Fruit fly (Drosophila melanogaster): ENCODE results near the gene Acsx2.

The Acsx2 gene

dm6 chr3R:19785451-19785850, 6.9 kb downstream of the Acsx2 start:
- TF ChIP-seq Rel (GFP tag; optimal IDR thresholded peaks at IDR 0.05) (no peak), Rel (tag; optimal IDR thresholded peaks at IDR 0.05) (no peak), dl (GFP tag; optimal IDR thresholded peaks at IDR 0.05; ENCODE audit: insufficient read depth in 1 of 2, partially characterized antibody in 2 of 2) (no peak), Vsx2 (GFP tag; optimal IDR thresholded peaks at IDR 0.05; ENCODE audit: partially characterized antibody) (no peak), GATAd (GFP tag; optimal IDR thresholded peaks at IDR 0.05) (no peak), HLH106 (tag; optimal IDR thresholded peaks at IDR 0.05) (no peak), CG32264 (GFP tag; optimal IDR thresholded peaks at IDR 0.05) (no peak), jim (GFP tag; optimal IDR thresholded peaks at IDR 0.05) (no peak), Dif (GFP tag; optimal IDR thresholded peaks at IDR 0.05; ENCODE audit: partially characterized antibody) (no peak), lola (GFP tag; optimal IDR thresholded peaks at IDR 0.05) (no peak), Myc (optimal IDR thresholded peaks at IDR 0.05) (no peak)

- no peak for TF ChIP-seq sv (GFP tag; optimal IDR thresholded peaks at IDR 0.05)
- TF ChIP-seq lola (GFP tag; optimal IDR thresholded peaks at IDR 0.05), result no peak
- TF ChIP-seq jim (GFP tag; optimal IDR thresholded peaks at IDR 0.05), result no peak
- TF ChIP-seq usp (GFP tag; optimal IDR thresholded peaks at IDR 0.05), result no peak
- no peak for TF ChIP-seq fru (GFP tag; optimal IDR thresholded peaks at IDR 0.05)
- TF ChIP-seq brk (GFP tag; optimal IDR thresholded peaks at IDR 0.05), result no peak
- no peak for TF ChIP-seq Hr78 (GFP tag; optimal IDR thresholded peaks at IDR 0.05)
- no peak for TF ChIP-seq psq (GFP tag; optimal IDR thresholded peaks at IDR 0.05)
- no peak for TF ChIP-seq dsf (GFP tag; optimal IDR thresholded peaks at IDR 0.05; ENCODE audit: borderline replicate concordance)
- no peak for TF ChIP-seq Jra (GFP tag; optimal IDR thresholded peaks at IDR 0.05)
- no peak for TF ChIP-seq br (GFP tag; optimal IDR thresholded peaks at IDR 0.05)
- TF ChIP-seq Rel (GFP tag; optimal IDR thresholded peaks at IDR 0.05), result no peak
- TF ChIP-seq Rel (tag; optimal IDR thresholded peaks at IDR 0.05), result no peak
- TF ChIP-seq tai (GFP tag; optimal IDR thresholded peaks at IDR 0.05), result no peak
- no peak for TF ChIP-seq N (GFP tag; optimal IDR thresholded peaks at IDR 0.05)
- TF ChIP-seq Abd-B (GFP tag; optimal IDR thresholded peaks at IDR 0.05), result no peak
- no peak for TF ChIP-seq rgr (GFP tag; optimal IDR thresholded peaks at IDR 0.05)
- no peak for TF ChIP-seq dl (GFP tag; optimal IDR thresholded peaks at IDR 0.05; ENCODE audit: insufficient read depth in 1 of 2, partially characterized antibody in 2 of 2)
- no peak for TF ChIP-seq sage (GFP tag; optimal IDR thresholded peaks at IDR 0.05)
- no peak for TF ChIP-seq pan (optimal IDR thresholded peaks at IDR 0.05)
- no peak for TF ChIP-seq CG32264 (GFP tag; optimal IDR thresholded peaks at IDR 0.05)
These were observed 10.2 kb downstream of the Acsx2 start for dm6 chr3R:19788770-19789169.

- TF ChIP-seq usp (GFP tag; optimal IDR thresholded peaks at IDR 0.05) (no peak), dmrt93B (GFP tag; optimal IDR thresholded peaks at IDR 0.05) (no peak), Rel (GFP tag; optimal IDR thresholded peaks at IDR 0.05) (no peak), Rel (tag; optimal IDR thresholded peaks at IDR 0.05) (peak; percentile 15)
These were observed 11.6 kb downstream of the Acsx2 start for dm6 chr3R:19789942-19790774.

- TF ChIP-seq dsf (GFP tag; optimal IDR thresholded peaks at IDR 0.05; ENCODE audit: borderline replicate concordance) (no peak), Mio (GFP tag; optimal IDR thresholded peaks at IDR 0.05) (no peak), GATAd (GFP tag; optimal IDR thresholded peaks at IDR 0.05) (no peak)
These were observed 12.4 kb downstream of the Acsx2 start for dm6 chr3R:19790805-19791572.

- TF ChIP-seq GATAd (GFP tag; optimal IDR thresholded peaks at IDR 0.05) (no peak), Rel (GFP tag; optimal IDR thresholded peaks at IDR 0.05) (no peak), Rel (tag; optimal IDR thresholded peaks at IDR 0.05) (peak; percentile 5)
These were observed 14.1 kb downstream of the Acsx2 start for dm6 chr3R:19792697-19793096.

dm6 chr3R:19793661-19794060, 15.1 kb downstream of the Acsx2 start:
- TF ChIP-seq pan (optimal IDR thresholded peaks at IDR 0.05) (no peak), Hr83 (GFP tag; optimal IDR thresholded peaks at IDR 0.05; ENCODE audit: poor library complexity, severe bottlenecking) (no peak)

Measured in whole organism, wandering third instar larva.